Worm (Caenorhabditis elegans) whole organism, young adult: Measurements from ENCODE around the gene C30G12.1.
A peak's percentile ranks its signal among the peaks of the same experiment; 100 is the strongest.

ENCODE experiments used
- B0336.3 ChIP-seq: fragments of 200-800 bp; sonication (Bioruptor generic); IDR thresholded peaks from 2 replicates; pipeline ENCODE4 v1.3.6; 2022; ENCODE audit warnings: missing genetic modification characterization, missing compliant biosample characterization
- D2030.7 ChIP-seq: fragments of 200-800 bp; sonication (Bioruptor generic); IDR thresholded peaks from 2 replicates; pipeline ENCODE4 v1.3.6; 2022; ENCODE audit warnings: missing genetic modification reagents, missing genetic modification characterization, missing compliant biosample characterization
- F23B12.7 ChIP-seq: sonication (generic microtip); optimal IDR thresholded peaks from 2 replicates; lab custom pipeline; 2017; ENCODE audit warnings: missing genetic modification characterization, mild to moderate bottlenecking, missing compliant biosample characterization, antibody characterized with exemption, moderate library complexity; ENCODE audit not compliant: insufficient read depth
- F33H1.4 ChIP-seq: fragments of 200-800 bp; sonication (Bioruptor generic); IDR thresholded peaks from 2 replicates; pipeline ENCODE4 v1.3.6; 2022; ENCODE audit warnings: missing genetic modification reagents, missing genetic modification characterization, missing compliant biosample characterization
- F37B4.10 ChIP-seq: fragments of 200-800 bp; sonication (Bioruptor generic); IDR thresholded peaks from 2 replicates; pipeline ENCODE4 v1.3.6; 2022; ENCODE audit warnings: missing genetic modification characterization, missing compliant biosample characterization
- F39B2.1 ChIP-seq: fragments of 200-800 bp; sonication (Bioruptor generic); IDR thresholded peaks from 2 replicates; pipeline ENCODE4 v1.3.6; 2022; ENCODE audit warnings: missing genetic modification reagents, missing genetic modification characterization, missing compliant biosample characterization
- K11D2.4 ChIP-seq: fragments of 200-800 bp; sonication (Bioruptor generic); IDR thresholded peaks from 2 replicates; pipeline ENCODE4 v1.3.6; 2022; ENCODE audit warnings: missing genetic modification reagents, missing genetic modification characterization, missing compliant biosample characterization
- T07F8.4 ChIP-seq: sonication (generic microtip); optimal IDR thresholded peaks from 2 replicates; lab custom pipeline; 2016; ENCODE audit warnings: mild to moderate bottlenecking, missing genetic modification characterization, moderate library complexity, missing compliant biosample characterization
- T26A5.8 ChIP-seq: sonication (generic microtip); optimal IDR thresholded peaks from 2 replicates; lab custom pipeline; 2016; ENCODE audit warnings: missing genetic modification characterization, missing compliant biosample characterization
- Y53F4B.3 ChIP-seq: fragments of 200-800 bp; sonication (Bioruptor generic); IDR thresholded peaks from 2 replicates; pipeline ENCODE4 v1.3.6; 2022; ENCODE audit warnings: missing genetic modification reagents, missing genetic modification characterization, missing compliant biosample characterization
- Y79H2A.3 ChIP-seq: fragments of 200-800 bp; sonication (Bioruptor generic); conservative IDR thresholded peaks from 2 replicates; pipeline ENCODE4 v1.3.6; 2022; ENCODE audit warnings: missing genetic modification reagents, missing genetic modification characterization, missing compliant biosample characterization
- Y95B8A.8 ChIP-seq: fragments of 200-800 bp; sonication (Bioruptor generic); IDR thresholded peaks from 2 replicates; pipeline ENCODE4 v1.3.6; 2022; ENCODE audit warnings: missing genetic modification reagents, missing genetic modification characterization, missing compliant biosample characterization
- ZK185.1 ChIP-seq: sonication (generic microtip); optimal IDR thresholded peaks from 2 replicates; lab custom pipeline; 2016; ENCODE audit warnings: mild to moderate bottlenecking, missing genetic modification characterization, missing compliant biosample characterization; ENCODE audit not compliant: poor library complexity, severe bottlenecking
- akir-1 ChIP-seq: fragments of 200-800 bp; sonication (Bioruptor generic); optimal IDR thresholded peaks from 2 replicates; lab custom pipeline; 2018; ENCODE audit warnings: mild to moderate bottlenecking, missing genetic modification characterization, moderate library complexity, missing compliant biosample characterization
- aptf-2 ChIP-seq: fragments of 200-800 bp; sonication (Bioruptor generic); conservative IDR thresholded peaks from 2 replicates; pipeline ENCODE4 v1.3.6; 2022; ENCODE audit warnings: missing genetic modification reagents, missing genetic modification characterization, missing compliant biosample characterization
- athp-1 ChIP-seq: sonication (generic microtip); optimal IDR thresholded peaks from 2 replicates; lab custom pipeline; 2017; ENCODE audit warnings: mild to moderate bottlenecking, missing genetic modification characterization, missing compliant biosample characterization
- attf-6 ChIP-seq: fragments of 200-800 bp; sonication (Bioruptor generic); IDR thresholded peaks from 2 replicates; pipeline ENCODE4 v1.3.6; 2022; ENCODE audit warnings: missing genetic modification reagents, missing genetic modification characterization, missing compliant biosample characterization
- bed-2 ChIP-seq: fragments of 200-800 bp; sonication (Bioruptor generic); IDR thresholded peaks from 2 replicates; pipeline ENCODE4 v1.3.6; 2022; ENCODE audit warnings: missing genetic modification reagents, missing genetic modification characterization, missing compliant biosample characterization
- cebp-1 ChIP-seq, 2 experiments: fragments of 200-800 bp in 1 of 2; sonication (Bioruptor generic) in 1 of 2; sonication (generic microtip) in 1 of 2; IDR thresholded peaks in 1 of 2; optimal IDR thresholded peaks in 1 of 2; 2 replicates each; pipeline versions ENCODE4 v1.3.6 to Lab custom; 2017 to 2022; ENCODE audit warnings: missing compliant biosample characterization in 2 of 2, missing genetic modification characterization in 2 of 2, mild to moderate bottlenecking in 1 of 2, missing genetic modification reagents in 1 of 2, moderate library complexity in 1 of 2
- chd-7 ChIP-seq: sonication (generic microtip); optimal IDR thresholded peaks from 2 replicates; lab custom pipeline; 2016; ENCODE audit warnings: mild to moderate bottlenecking, missing genetic modification characterization, moderate library complexity, missing compliant biosample characterization
- dox-1 ChIP-seq: fragments of 200-800 bp; sonication (Bioruptor generic); IDR thresholded peaks from 2 replicates; pipeline ENCODE4 v1.3.6; 2022; ENCODE audit warnings: missing genetic modification reagents, missing genetic modification characterization, missing compliant biosample characterization
- dpl-1 ChIP-seq: fragments of 150-350 bp; optimal IDR thresholded peaks from 2 replicates; lab custom pipeline; 2014; ENCODE audit warnings: missing biosample characterization, missing genetic modification reagents, missing genetic modification characterization
- egl-18 ChIP-seq: fragments of 200-800 bp; sonication (Bioruptor generic); IDR thresholded peaks from 2 replicates; pipeline ENCODE4 v1.3.6; 2022; ENCODE audit warnings: missing genetic modification reagents, missing genetic modification characterization, missing compliant biosample characterization
- egl-44 ChIP-seq: fragments of 200-800 bp; sonication (Bioruptor generic); IDR thresholded peaks from 2 replicates; pipeline ENCODE4 v1.3.6; 2022; ENCODE audit warnings: missing genetic modification reagents, missing genetic modification characterization, missing compliant biosample characterization
- egrh-3 ChIP-seq: fragments of 200-800 bp; sonication (Bioruptor generic); IDR thresholded peaks from 2 replicates; pipeline ENCODE4 v1.3.6; 2022; ENCODE audit warnings: missing genetic modification reagents, missing genetic modification characterization, missing compliant biosample characterization
- ekl-4 ChIP-seq: fragments of 200-800 bp; sonication (Bioruptor generic); IDR thresholded peaks from 2 replicates; pipeline ENCODE4 v1.3.6; 2022; ENCODE audit warnings: missing genetic modification reagents, missing genetic modification characterization, missing compliant biosample characterization
- him-1 ChIP-seq: sonication (generic microtip); optimal IDR thresholded peaks from 2 replicates; lab custom pipeline; 2016; ENCODE audit warnings: missing genotype, missing genetic modification reagents, missing genetic modification characterization, missing compliant biosample characterization
- hmg-1.2 ChIP-seq: fragments of 200-800 bp; sonication (Bioruptor generic); IDR thresholded peaks from 2 replicates; pipeline ENCODE4 v1.3.6; 2022; ENCODE audit warnings: missing genetic modification reagents, missing genetic modification characterization, missing compliant biosample characterization
- hmg-20 ChIP-seq: fragments of 200-800 bp; sonication (Bioruptor generic); IDR thresholded peaks from 2 replicates; pipeline ENCODE4 v1.3.6; 2022; ENCODE audit warnings: missing genetic modification reagents, missing genetic modification characterization, missing compliant biosample characterization
- lag-1 ChIP-seq: fragments of 200-800 bp; sonication (Bioruptor generic); IDR thresholded peaks from 2 replicates; pipeline ENCODE4 v1.3.6; 2022; ENCODE audit warnings: missing genetic modification reagents, missing genetic modification characterization, missing compliant biosample characterization
- lin-26 ChIP-seq: fragments of 200-800 bp; sonication (Bioruptor generic); IDR thresholded peaks from 2 replicates; pipeline ENCODE4 v1.3.6; 2022; ENCODE audit warnings: missing genetic modification reagents, missing genetic modification characterization, missing compliant biosample characterization
- lin-35 ChIP-seq, 3 experiments: fragments of 150-350 bp in 2 of 3; sonication (generic microtip) in 1 of 3; optimal IDR thresholded peaks; 2 replicates each; lab custom pipeline; 2014 to 2018; ENCODE audit warnings: missing biosample characterization in 3 of 3, missing genetic modification characterization in 3 of 3, missing genetic modification reagents in 3 of 3
- madf-10 ChIP-seq: sonication (generic microtip); optimal IDR thresholded peaks from 2 replicates; lab custom pipeline; 2016; ENCODE audit warnings: mild to moderate bottlenecking, missing genetic modification characterization, missing compliant biosample characterization
- madf-6 ChIP-seq: fragments of 200-800 bp; sonication (Bioruptor generic); IDR thresholded peaks from 2 replicates; pipeline ENCODE4 v1.3.6; 2022; ENCODE audit warnings: missing genetic modification reagents, missing genetic modification characterization, missing compliant biosample characterization
- mcd-1 ChIP-seq: fragments of 200-800 bp; sonication (Bioruptor generic); IDR thresholded peaks from 2 replicates; pipeline ENCODE4 v1.3.6; 2022; ENCODE audit warnings: missing genetic modification reagents, missing genetic modification characterization, missing compliant biosample characterization
- mel-28 ChIP-seq: sonication (generic microtip); optimal IDR thresholded peaks from 2 replicates; lab custom pipeline; 2016; ENCODE audit warnings: borderline replicate concordance, mild to moderate bottlenecking, missing genetic modification characterization, missing compliant biosample characterization
- mxl-1 ChIP-seq: sonication (generic microtip); optimal IDR thresholded peaks from 2 replicates; lab custom pipeline; 2016; ENCODE audit warnings: missing genetic modification characterization, missing compliant biosample characterization
- nfyb-1 ChIP-seq: fragments of 200-800 bp; sonication (Bioruptor generic); IDR thresholded peaks from 2 replicates; pipeline ENCODE4 v1.3.6; 2022; ENCODE audit warnings: missing genetic modification reagents, missing genetic modification characterization, missing compliant biosample characterization
- nhr-90 ChIP-seq: sonication (generic microtip); optimal IDR thresholded peaks from 2 replicates; lab custom pipeline; 2016; ENCODE audit warnings: missing genotype, mild to moderate bottlenecking, missing genetic modification characterization, missing compliant biosample characterization
- pbrm-1 ChIP-seq: fragments of 200-800 bp; sonication (Bioruptor generic); IDR thresholded peaks from 2 replicates; pipeline ENCODE4 v1.3.6; 2022; ENCODE audit warnings: missing genetic modification reagents, missing genetic modification characterization, missing compliant biosample characterization
- snpc-4 ChIP-seq, 5 experiments: fragments of 150-350 bp in 1 of 5; sonication (generic microtip) in 4 of 5; optimal IDR thresholded peaks; 2 replicates each; lab custom pipeline; 2014 to 2018; ENCODE audit warnings: missing genetic modification characterization in 5 of 5, missing biosample characterization in 3 of 5, antibody characterized with exemption in 2 of 5, mild to moderate bottlenecking in 2 of 5, missing compliant biosample characterization in 2 of 5, missing genotype in 2 of 5, moderate library complexity in 2 of 5, missing genetic modification reagents in 1 of 5
- somi-1 ChIP-seq: fragments of 200-800 bp; sonication (Bioruptor generic); optimal IDR thresholded peaks from 2 replicates; lab custom pipeline; 2018; ENCODE audit warnings: mild to moderate bottlenecking, missing genetic modification characterization, missing compliant biosample characterization
- tbp1 ChIP-seq: fragments of 200-800 bp; sonication (Bioruptor generic); optimal IDR thresholded peaks from 2 replicates; lab custom pipeline; 2018; ENCODE audit warnings: mild to moderate bottlenecking, missing genetic modification characterization, missing compliant biosample characterization
- tlf-1 ChIP-seq: fragments of 200-800 bp; sonication (Bioruptor generic); optimal IDR thresholded peaks from 2 replicates; lab custom pipeline; 2018; ENCODE audit warnings: mild to moderate bottlenecking, missing genetic modification characterization, missing compliant biosample characterization
- zim-3 ChIP-seq: sonication (generic microtip); optimal IDR thresholded peaks from 2 replicates; lab custom pipeline; 2017; ENCODE audit warnings: mild to moderate bottlenecking, missing genetic modification characterization, moderate library complexity, missing compliant biosample characterization
- ztf-18 ChIP-seq: sonication (generic microtip); optimal IDR thresholded peaks from 2 replicates; lab custom pipeline; 2016; ENCODE audit warnings: missing genotype, mild to moderate bottlenecking, missing genetic modification characterization, missing compliant biosample characterization
- ztf-25 ChIP-seq: fragments of 200-800 bp; sonication (Bioruptor generic); IDR thresholded peaks from 2 replicates; pipeline ENCODE4 v1.3.6; 2022; ENCODE audit warnings: missing genetic modification reagents, missing genetic modification characterization, missing compliant biosample characterization
- ztf-3 ChIP-seq: fragments of 200-800 bp; sonication (Bioruptor generic); optimal IDR thresholded peaks from 2 replicates; lab custom pipeline; 2018; ENCODE audit warnings: mild to moderate bottlenecking, missing genetic modification characterization, missing compliant biosample characterization

The C30G12.1 gene

ce11 chrII:7337469-7337893, 38.3 kb downstream of the C30G12.1 start:
- TF ChIP-seq akir-1 (GFP tag; lab: Kevin White, UChicago) (no peak), mel-28 (tag; lab: Kevin White, UChicago) (no peak), dpl-1 (no peak), ztf-18 (tag; lab: Kevin White, UChicago) (no peak), ztf-3 (GFP tag; lab: Kevin White, UChicago) (no peak), chd-7 (tag; lab: Kevin White, UChicago) (peak; percentile 82), F37B4.10 (no peak), lin-26 (GFP tag; lab: Robert Waterston, UW) (peak; percentile 68; the same call in 1 of the 2 replicates), T26A5.8 (no peak), cebp-1 (GFP tag; IDR thresholded peaks at IDR 0.05; lab: Robert Waterston, UW) (peak; percentile 44; the same call in 1 of the 2 replicates), cebp-1 (tag; optimal IDR thresholded peaks at IDR 0.05; lab: Kevin White, UChicago) (no peak), nhr-90 (tag; lab: Kevin White, UChicago) (peak; percentile 70), him-1 (tag; lab: Kevin White, UChicago) (no peak), F39B2.1 (no peak), tlf-1 (GFP tag; lab: Kevin White, UChicago) (peak; percentile 53), lag-1 (GFP tag; lab: Robert Waterston, UW) (no peak), bed-2 (GFP tag; lab: Robert Waterston, UW) (no peak), aptf-2 (0 out of 2 replicates have a peak, but pooled peaks have one; percentile 10), ztf-25 (GFP tag; lab: Robert Waterston, UW) (no peak), attf-6 (GFP tag; lab: Robert Waterston, UW) (no peak), pbrm-1 (GFP tag; lab: Robert Waterston, UW) (peak; percentile 49; the same call in 1 of the 2 replicates), nfyb-1 (GFP tag; lab: Robert Waterston, UW) (peak; percentile 64; the same call in 1 of the 2 replicates), somi-1 (GFP tag; lab: Kevin White, UChicago) (peak; percentile 82), mxl-1 (tag; lab: Kevin White, UChicago) (no peak), dox-1 (GFP tag; lab: Robert Waterston, UW) (no peak; the same call in 1 of the 2 replicates), mcd-1 (peak; percentile 45), egrh-3 (no peak), ekl-4 (GFP tag; lab: Robert Waterston, UW) (no peak), snpc-4 (GFP tag; optimal IDR thresholded peaks at IDR 0.05; lab: Kevin White, UChicago) (no peak), snpc-4 (tag; optimal IDR thresholded peaks at IDR 0.05; lab: Kevin White, UChicago) (peak in 2 of 4 experiments; percentile 9 to 61), B0336.3 (GFP tag; lab: Robert Waterston, UW) (peak; percentile 88), Y53F4B.3 (GFP tag; lab: Robert Waterston, UW) (no peak), K11D2.4 (peak; percentile 54; the same call in 1 of the 2 replicates), athp-1 (tag; lab: Kevin White, UChicago) (no peak), lin-35 (GFP tag; optimal IDR thresholded peaks at IDR 0.05; lab: Kevin White, UChicago) (no peak), D2030.7 (GFP tag; lab: Robert Waterston, UW) (no peak), zim-3 (tag; lab: Kevin White, UChicago) (no peak), F33H1.4 (GFP tag; lab: Robert Waterston, UW) (no peak), Y79H2A.3 (GFP tag; lab: Robert Waterston, UW) (no peak), F23B12.7 (tag; lab: Kevin White, UChicago) (peak; percentile 22), tbp1 (GFP tag; lab: Kevin White, UChicago) (peak; percentile 27), madf-10 (tag; lab: Kevin White, UChicago) (peak; percentile 18), ZK185.1 (tag; lab: Kevin White, UChicago) (no peak), Y95B8A.8 (no peak), hmg-20 (GFP tag; lab: Robert Waterston, UW) (no peak), T07F8.4 (tag; lab: Kevin White, UChicago) (no peak), egl-18 (GFP tag; lab: Robert Waterston, UW) (no peak), hmg-1.2 (GFP tag; lab: Robert Waterston, UW) (peak; percentile 91), madf-6 (GFP tag; lab: Robert Waterston, UW) (no peak), egl-44 (GFP tag; lab: Robert Waterston, UW) (no peak)
